Fruit fly (Drosophila melanogaster) whole organism, embryonic: ENCODE measurements around the gene sip3.
A peak's percentile ranks its signal among the peaks of the same experiment; 100 is the strongest.

Source experiments
- Ada2b ChIP-seq: fragments of 200-800 bp; sonication (Bioruptor generic); IDR thresholded peaks from 2 replicates; pipeline ENCODE4 v1.3.6; 2022; ENCODE audit warnings: missing biosample characterization, missing genetic modification characterization
- Bgb ChIP-seq: fragments of 200-800 bp; sonication (Bioruptor generic); IDR thresholded peaks from 2 replicates; pipeline ENCODE4 v1.3.6; 2022; ENCODE audit warnings: missing biosample characterization, missing genetic modification characterization; ENCODE audit not compliant: partially characterized antibody
- CG10543 ChIP-seq: fragments of 200-800 bp; sonication (Bioruptor generic); optimal IDR thresholded peaks from 3 replicates; lab custom pipeline; 2017; ENCODE audit warnings: missing biosample characterization, mild to moderate bottlenecking, missing genetic modification characterization, moderate library complexity
- CG13296 ChIP-seq: fragments of 200-800 bp; sonication (Bioruptor generic); optimal IDR thresholded peaks from 3 replicates; lab custom pipeline; 2018; ENCODE audit warnings: missing biosample characterization, mild to moderate bottlenecking, missing genetic modification characterization
- CG1529 ChIP-seq: fragments of 200-800 bp; sonication (Bioruptor generic); optimal IDR thresholded peaks from 3 replicates; lab custom pipeline; 2018; ENCODE audit warnings: missing biosample characterization, missing genetic modification characterization
- CG18599 ChIP-seq: fragments of 200-800 bp; sonication (Bioruptor generic); optimal IDR thresholded peaks from 3 replicates; lab custom pipeline; 2017; ENCODE audit warnings: missing biosample characterization, missing genetic modification characterization, mild to moderate bottlenecking, moderate library complexity, missing genetic modification reagents
- CG2129 ChIP-seq: fragments of 200-800 bp; sonication (Bioruptor generic); IDR thresholded peaks from 2 replicates; pipeline ENCODE4 v1.3.6; 2022; ENCODE audit warnings: missing biosample characterization, missing genetic modification characterization; ENCODE audit not compliant: partially characterized antibody
- CG31441 ChIP-seq: fragments of 200-800 bp; sonication (Bioruptor generic); IDR thresholded peaks from 2 replicates; pipeline ENCODE4 v1.3.6; 2022; ENCODE audit warnings: missing biosample characterization, missing genetic modification characterization
- CG34224 ChIP-seq: fragments of 200-800 bp; sonication (Bioruptor generic); IDR thresholded peaks from 3 replicates; pipeline ENCODE4 v1.3.6; 2022; ENCODE audit warnings: missing biosample characterization, missing genetic modification characterization; ENCODE audit not compliant: partially characterized antibody
- CG4328 ChIP-seq: fragments of 200-800 bp; sonication (Bioruptor generic); optimal IDR thresholded peaks from 3 replicates; lab custom pipeline; 2017; ENCODE audit warnings: missing biosample characterization, missing genetic modification reagents, missing genetic modification characterization
- CG4854 ChIP-seq: fragments of 200-800 bp; sonication (Bioruptor generic); optimal IDR thresholded peaks from 2 replicates; lab custom pipeline; 2016; ENCODE audit warnings: missing biosample characterization, missing genetic modification characterization, inconsistent platforms
- CG6791 ChIP-seq: fragments of 200-800 bp; sonication (Bioruptor generic); IDR thresholded peaks from 3 replicates; pipeline ENCODE4 v1.3.6; 2022; ENCODE audit warnings: missing biosample characterization, missing genetic modification characterization; ENCODE audit not compliant: partially characterized antibody
- CG7271 ChIP-seq: fragments of 200-800 bp; sonication (Bioruptor generic); optimal IDR thresholded peaks from 2 replicates; lab custom pipeline; 2018; ENCODE audit warnings: missing biosample characterization, mild to moderate bottlenecking, missing genetic modification characterization, moderate library complexity
- CG7372 ChIP-seq: fragments of 200-800 bp; sonication (Bioruptor generic); IDR thresholded peaks from 2 replicates; pipeline ENCODE4 v1.3.6; 2022; ENCODE audit warnings: missing biosample characterization, missing genetic modification characterization
- CG8290 ChIP-seq, 3 experiments: fragments of 200-800 bp; sonication (Bioruptor generic); optimal IDR thresholded peaks; 2 replicates each; lab custom pipeline; 2016 to 2019; ENCODE audit warnings: missing biosample characterization in 3 of 3, missing genetic modification characterization in 3 of 3, mild to moderate bottlenecking in 2 of 3, moderate library complexity in 1 of 3
- Deaf1 ChIP-seq: fragments of 200-800 bp; optimal IDR thresholded peaks from 3 replicates; lab custom pipeline; 2019; ENCODE audit warnings: missing biosample characterization, mild to moderate bottlenecking, missing genetic modification characterization, moderate library complexity
- Ets97D ChIP-seq: fragments of 200-800 bp; sonication (Bioruptor generic); optimal IDR thresholded peaks from 3 replicates; lab custom pipeline; 2016; ENCODE audit warnings: missing biosample characterization, missing genetic modification characterization
- Fer1 ChIP-seq: fragments of 200-800 bp; sonication (Bioruptor generic); optimal IDR thresholded peaks from 2 replicates; lab custom pipeline; 2017; ENCODE audit warnings: missing biosample characterization, mild to moderate bottlenecking, missing genetic modification characterization
- Lpt ChIP-seq: fragments of >200 bp; optimal IDR thresholded peaks from 2 replicates; lab custom pipeline; 2018; ENCODE audit warnings: missing biosample characterization, missing genetic modification characterization
- NC2α ChIP-seq: fragments of 200-800 bp; sonication (Bioruptor generic); optimal IDR thresholded peaks from 2 replicates; lab custom pipeline; 2016; ENCODE audit warnings: missing biosample characterization, missing genetic modification characterization
- Opbp ChIP-seq: fragments of 200-800 bp; sonication (Bioruptor generic); IDR thresholded peaks from 3 replicates; pipeline ENCODE4 v1.3.6; 2022; ENCODE audit warnings: missing biosample characterization, missing genetic modification characterization; ENCODE audit not compliant: partially characterized antibody
- TFAM ChIP-seq: fragments of 200-800 bp; sonication (Bioruptor generic); optimal IDR thresholded peaks from 2 replicates; lab custom pipeline; 2017; ENCODE audit warnings: missing biosample characterization, missing genetic modification characterization, inconsistent platforms
- Trl ChIP-seq, 3 experiments: fragments of >200 bp in 2 of 3; fragments of 200-800 bp in 1 of 3; sonication (Bioruptor generic) in 1 of 3; optimal IDR thresholded peaks; 2 replicates in 1 of 3; 3 replicates in 2 of 3; lab custom pipeline; 2016 to 2017; ENCODE audit warnings: missing biosample characterization in 1 of 3, missing genetic modification characterization in 1 of 3
- abd-A ChIP-seq: fragments of 200-800 bp; sonication (Bioruptor generic); optimal IDR thresholded peaks from 3 replicates; lab custom pipeline; 2019; ENCODE audit warnings: missing biosample characterization, mild to moderate bottlenecking, missing genetic modification characterization, moderate library complexity
- al ChIP-seq: fragments of 200-800 bp; sonication (Bioruptor generic); IDR thresholded peaks from 2 replicates; pipeline ENCODE4 v1.3.6; 2022; ENCODE audit warnings: missing biosample characterization, missing genetic modification characterization
- ato ChIP-seq: fragments of 200-800 bp; sonication (Bioruptor generic); IDR thresholded peaks from 2 replicates; pipeline ENCODE4 v1.3.6; 2022; ENCODE audit warnings: missing biosample characterization, missing genetic modification characterization; ENCODE audit not compliant: partially characterized antibody
- bbx ChIP-seq: fragments of 200-800 bp; sonication (Bioruptor generic); IDR thresholded peaks from 2 replicates; pipeline ENCODE4 v1.3.6; 2022; ENCODE audit warnings: missing biosample characterization, missing genetic modification characterization; ENCODE audit not compliant: partially characterized antibody
- chinmo ChIP-seq: fragments of 200-800 bp; sonication (Bioruptor generic); IDR thresholded peaks from 4 replicates; pipeline ENCODE4 v1.3.6; 2022; ENCODE audit warnings: missing biosample characterization, missing genetic modification characterization; ENCODE audit not compliant: partially characterized antibody
- ci ChIP-seq: fragments of 200-800 bp; sonication (Bioruptor generic); IDR thresholded peaks from 3 replicates; pipeline ENCODE4 v1.3.6; 2022; ENCODE audit warnings: missing biosample characterization, missing genetic modification characterization
- crol ChIP-seq: fragments of 200-800 bp; sonication (Bioruptor generic); IDR thresholded peaks from 2 replicates; pipeline ENCODE4 v1.3.6; 2022; ENCODE audit warnings: missing biosample characterization, missing genetic modification characterization
- en ChIP-seq: fragments of 200-800 bp; sonication (Bioruptor generic); optimal IDR thresholded peaks from 2 replicates; lab custom pipeline; 2016; ENCODE audit warnings: missing biosample characterization, missing genetic modification characterization
- ewg ChIP-seq: fragments of 200-800 bp; sonication (Bioruptor generic); optimal IDR thresholded peaks from 3 replicates; lab custom pipeline; 2017; ENCODE audit warnings: mild to moderate bottlenecking, missing biosample characterization, missing genetic modification reagents, missing genetic modification characterization
- hkb ChIP-seq, 2 experiments: fragments of 200-800 bp in 1 of 2; fragments of >200 bp in 1 of 2; sonication (Bioruptor generic) in 1 of 2; IDR thresholded peaks in 1 of 2; optimal IDR thresholded peaks in 1 of 2; 2 replicates each; pipeline versions ENCODE4 v1.3.6 to Lab custom; 2017 to 2022; ENCODE audit warnings: missing biosample characterization in 1 of 2, missing genetic modification characterization in 1 of 2
- kah ChIP-seq: fragments of 200-800 bp; sonication (Bioruptor generic); optimal IDR thresholded peaks from 2 replicates; lab custom pipeline; 2018; ENCODE audit warnings: missing biosample characterization, mild to moderate bottlenecking, missing genetic modification characterization
- nerfin-1 ChIP-seq: fragments of 200-800 bp; sonication (Bioruptor generic); optimal IDR thresholded peaks from 3 replicates; lab custom pipeline; 2019; ENCODE audit warnings: missing biosample characterization, mild to moderate bottlenecking, missing genetic modification characterization, moderate library complexity
- peb ChIP-seq: fragments of 200-800 bp; sonication (Bioruptor generic); IDR thresholded peaks from 2 replicates; pipeline ENCODE4 v1.3.6; 2022; ENCODE audit warnings: missing biosample characterization, missing genetic modification characterization
- psq ChIP-seq: fragments of 200-800 bp; sonication (Bioruptor generic); optimal IDR thresholded peaks from 2 replicates; lab custom pipeline; 2017; ENCODE audit warnings: missing biosample characterization, missing genetic modification characterization
- rib ChIP-seq: fragments of 200-800 bp; sonication (Bioruptor generic); IDR thresholded peaks from 2 replicates; pipeline ENCODE4 v1.3.6; 2022; ENCODE audit warnings: missing biosample characterization, missing genetic modification characterization
- sd ChIP-seq: fragments of 200-800 bp; sonication (Bioruptor generic); optimal IDR thresholded peaks from 3 replicates; lab custom pipeline; 2018; ENCODE audit warnings: missing biosample characterization, mild to moderate bottlenecking, missing genetic modification characterization, moderate library complexity
- seq ChIP-seq: fragments of 200-800 bp; sonication (Bioruptor generic); IDR thresholded peaks from 2 replicates; pipeline ENCODE4 v1.3.6; 2022; ENCODE audit warnings: missing biosample characterization, missing genetic modification characterization
- usp ChIP-seq: fragments of >200 bp; optimal IDR thresholded peaks from 2 replicates; lab custom pipeline; 2017; ENCODE audit warnings: missing biosample characterization, missing genetic modification characterization
- wdn ChIP-seq: fragments of 200-800 bp; sonication (Bioruptor generic); IDR thresholded peaks from 2 replicates; pipeline ENCODE4 v1.3.6; 2022; ENCODE audit warnings: missing biosample characterization, missing genetic modification characterization
- zen ChIP-seq: fragments of 200-800 bp; sonication (Bioruptor generic); optimal IDR thresholded peaks from 3 replicates; lab custom pipeline; 2018; ENCODE audit warnings: missing biosample characterization, mild to moderate bottlenecking, missing genetic modification characterization, moderate library complexity
- zfh1 ChIP-seq: fragments of 200-800 bp; sonication (Bioruptor generic); IDR thresholded peaks from 3 replicates; pipeline ENCODE4 v1.3.6; 2022; ENCODE audit warnings: missing biosample characterization, missing genetic modification characterization

sip3 gene

dm6 chr3R:31812976-31813298 is 40.9 kb downstream of the sip3 start:
- TF ChIP-seq nerfin-1 (tag; lab: Kevin White, UChicago) = peak; percentile 97
- no peak for TF ChIP-seq CG34224 (GFP tag; lab: Robert Waterston, UW)
- peak; percentile 68 for TF ChIP-seq bbx (GFP tag; lab: Robert Waterston, UW)
- TF ChIP-seq CG31441 (GFP tag; lab: Robert Waterston, UW) = no peak
- no peak for TF ChIP-seq Bgb (GFP tag; lab: Robert Waterston, UW)
- 0 out of 2 replicates have a peak, but pooled peaks have one; percentile 1 for TF ChIP-seq seq (GFP tag; lab: Robert Waterston, UW)
- peak; percentile 61; the same call in 1 of the 3 replicates for TF ChIP-seq Opbp (GFP tag; lab: Robert Waterston, UW)
- TF ChIP-seq rib (GFP tag; lab: Robert Waterston, UW) = 0 out of 2 replicates have a peak, but pooled peaks have one; percentile 27
- no peak for TF ChIP-seq al (GFP tag; lab: Robert Waterston, UW)
- TF ChIP-seq crol (GFP tag; lab: Robert Waterston, UW) = peak; percentile 66
- TF ChIP-seq ato = peak; percentile 11; the same call in 1 of the 2 replicates
- TF ChIP-seq CG2129 (GFP tag; lab: Robert Waterston, UW) = no peak
- TF ChIP-seq sd (tag; lab: Kevin White, UChicago) = peak; percentile 74
- no peak for TF ChIP-seq TFAM (GFP tag; lab: Kevin White, UChicago)
- 0 out of 3 replicates have a peak, but pooled peaks have one; percentile 44 for TF ChIP-seq ci (GFP tag; lab: Robert Waterston, UW)
- TF ChIP-seq zfh1 (GFP tag; lab: Robert Waterston, UW) = 0 out of 3 replicates have a peak, but pooled peaks have one; percentile 14
- no peak for TF ChIP-seq CG4854 (GFP tag; lab: Kevin White, UChicago)
- no peak for TF ChIP-seq kah (GFP tag; lab: Kevin White, UChicago)
- TF ChIP-seq en (GFP tag; lab: Kevin White, UChicago) = no peak
- peak; percentile 54; the same call in 1 of the 3 replicates for TF ChIP-seq CG6791 (GFP tag; lab: Robert Waterston, UW)
- TF ChIP-seq CG8290 (GFP tag; optimal IDR thresholded peaks at IDR 0.05; lab: Kevin White, UChicago) = no peak
- TF ChIP-seq CG8290 (tag; optimal IDR thresholded peaks at IDR 0.05; lab: Kevin White, UChicago) = no peak
- TF ChIP-seq Trl (optimal IDR thresholded peaks at IDR 0.05; lab: Kevin White, UChicago) = peak in 1 of 2 experiments; percentile 31
- no peak for TF ChIP-seq Trl (GFP tag; optimal IDR thresholded peaks at IDR 0.05; lab: Kevin White, UChicago)
- no peak for TF ChIP-seq Lpt (GFP tag; lab: Kevin White, UChicago)

- no peak for TF ChIP-seq ato
- 0 out of 4 replicates have a peak, but pooled peaks have one; percentile 29 for TF ChIP-seq chinmo (GFP tag; lab: Robert Waterston, UW)
- peak; percentile 18 for TF ChIP-seq Fer1 (GFP tag; lab: Kevin White, UChicago)
- peak; percentile 56 for TF ChIP-seq abd-A (tag; lab: Kevin White, UChicago)
- peak; percentile 50 for TF ChIP-seq nerfin-1 (tag; lab: Kevin White, UChicago)
- TF ChIP-seq CG10543 (GFP tag; lab: Kevin White, UChicago) = peak; percentile 5
- TF ChIP-seq psq (GFP tag; lab: Kevin White, UChicago) = no peak
- peak; percentile 29 to 61 for TF ChIP-seq Trl (optimal IDR thresholded peaks at IDR 0.05; lab: Kevin White, UChicago)
- no peak for TF ChIP-seq Trl (GFP tag; optimal IDR thresholded peaks at IDR 0.05; lab: Kevin White, UChicago)
- peak; percentile 40 for TF ChIP-seq Deaf1
- peak; percentile 8 for TF ChIP-seq CG18599 (GFP tag; lab: Kevin White, UChicago)
- TF ChIP-seq crol (GFP tag; lab: Robert Waterston, UW) = 0 out of 2 replicates have a peak, but pooled peaks have one; percentile 33
- TF ChIP-seq hkb (optimal IDR thresholded peaks at IDR 0.05; lab: Kevin White, UChicago) = no peak
- TF ChIP-seq hkb (GFP tag; IDR thresholded peaks at IDR 0.05; lab: Robert Waterston, UW) = no peak
These were observed 50.4 kb downstream of the sip3 start for dm6 chr3R:31822462-31822861.

- TF ChIP-seq CG7372 (GFP tag; lab: Robert Waterston, UW) (peak; percentile 44; the same call in 1 of the 2 replicates), Ets97D (GFP tag; lab: Kevin White, UChicago) (peak; percentile 16), NC2α (GFP tag; lab: Kevin White, UChicago) (no peak), Deaf1 (peak; percentile 63), ewg (peak; percentile 58), zen (no peak), CG13296 (GFP tag; lab: Kevin White, UChicago) (peak; percentile 0), CG1529 (no peak), usp (GFP tag; lab: Kevin White, UChicago) (no peak), Ada2b (no peak), CG7271 (no peak), peb (GFP tag; lab: Robert Waterston, UW) (no peak), wdn (GFP tag; lab: Robert Waterston, UW) (no peak), chinmo (GFP tag; lab: Robert Waterston, UW) (0 out of 4 replicates have a peak, but pooled peaks have one; percentile 16), abd-A (tag; lab: Kevin White, UChicago) (peak; percentile 10), CG4328 (GFP tag; lab: Kevin White, UChicago) (no peak), CG18599 (GFP tag; lab: Kevin White, UChicago) (peak; percentile 9)
These were observed 52.2 kb downstream of the sip3 start for dm6 chr3R:31824200-31824599.
